Worm (Caenorhabditis elegans) whole organism, L4/young adult: ENCODE results near the gene lipl-3.

ENCODE experiments used
- W03F9.2 ChIP-seq: fragments of 150-350 bp; optimal IDR thresholded peaks from 2 replicates; lab custom pipeline; 2014; ENCODE audit warnings: missing biosample characterization, missing genetic modification characterization
- him-1 ChIP-seq: sonication (generic microtip); optimal IDR thresholded peaks from 2 replicates; lab custom pipeline; 2016; ENCODE audit warnings: missing genotype, missing genetic modification reagents, missing genetic modification characterization, missing compliant biosample characterization

DNA sequence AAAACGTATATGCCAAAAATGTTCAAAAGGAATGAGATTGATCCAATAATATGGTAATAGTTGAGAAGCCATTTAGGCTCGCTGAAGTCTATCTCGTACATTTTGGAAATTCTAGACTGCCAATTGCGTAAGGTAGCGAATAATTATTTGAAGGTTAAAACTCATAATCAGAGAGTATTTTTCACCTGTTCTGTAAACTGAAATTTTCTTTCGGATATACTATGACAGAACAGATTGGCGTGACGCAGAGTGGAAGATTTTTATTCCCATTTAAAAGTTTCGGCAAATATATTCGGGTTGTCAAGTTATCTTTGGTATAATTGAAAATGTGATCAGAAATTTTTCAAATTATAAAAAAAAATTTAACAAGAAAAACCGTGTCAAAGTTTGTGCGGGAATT is 44.1 kb upstream of the lipl-3 start, which contains the start of gene sri-72:
- no peak for TF ChIP-seq him-1 (tag; lab: Kevin White, UChicago)
- no peak for TF ChIP-seq W03F9.2 (tag; lab: Kevin White, UChicago)
